Worm (Caenorhabditis elegans): ENCODE results near the gene cbn-1.

DNA sequence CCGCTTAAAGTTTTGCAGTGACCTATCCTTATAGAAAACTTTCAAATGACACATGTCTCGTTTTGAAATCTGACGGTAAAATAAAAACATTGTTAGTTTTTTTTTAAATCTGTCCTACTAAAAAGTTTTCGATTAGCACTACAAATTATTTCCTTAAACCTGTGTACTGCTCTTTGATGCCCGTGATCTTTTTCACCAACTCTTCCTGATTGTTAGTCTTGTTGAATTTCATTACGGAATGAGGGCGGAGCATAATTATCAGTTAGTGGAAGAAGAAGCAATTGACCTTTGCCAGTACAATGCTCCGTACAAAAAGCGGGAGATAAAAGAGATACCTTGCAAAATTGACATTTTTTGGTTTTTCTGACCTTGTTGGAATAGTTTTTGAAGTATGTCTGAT lies 25.2 kb downstream of the cbn-1 start, which contains the start of gene K01A2.4:
- TF ChIP-seq ceh-28 (tag; optimal IDR thresholded peaks at IDR 0.05), result no peak
- no peak for TF ChIP-seq ztf-4 (tag; optimal IDR thresholded peaks at IDR 0.05)
- TF ChIP-seq nhr-11 (tag; optimal IDR thresholded peaks at IDR 0.05), result no peak
